Fruit fly (Drosophila melanogaster): ENCODE data around the gene Pex19.

Pex19 gene

DNA sequence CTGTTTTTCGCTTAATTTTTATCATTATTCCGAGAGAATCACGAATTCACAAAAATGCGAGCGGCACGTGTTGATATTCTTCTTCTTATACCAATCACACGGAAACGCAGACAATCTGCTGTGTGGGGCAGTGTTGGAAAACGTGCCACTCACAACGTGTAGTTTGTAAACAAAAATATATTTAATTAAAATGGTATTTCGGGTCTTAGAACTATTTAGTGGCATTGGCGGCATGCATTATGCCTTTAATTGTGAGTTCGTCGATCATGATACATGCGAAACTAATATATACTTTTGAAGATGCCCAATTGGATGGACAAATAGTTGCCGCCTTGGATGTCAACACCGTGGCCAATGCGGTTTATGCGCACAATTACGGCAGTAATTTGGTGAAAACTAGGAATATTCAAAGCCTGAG, 4.8 kb downstream of the Pex19 start, which contains the start of the genes CG6712 and Mt2 (continued):
- TF ChIP-seq CG14050 (GFP tag; IDR thresholded peaks at IDR 0.05) = no peak
- no peak for TF ChIP-seq CG31365 (tag; optimal IDR thresholded peaks at IDR 0.05)
- TF ChIP-seq rib (GFP tag; IDR thresholded peaks at IDR 0.05) = peak; percentile 38; the same call in 1 of the 2 replicates
- TF ChIP-seq slbo (GFP tag; IDR thresholded peaks at IDR 0.05) = no peak
- TF ChIP-seq CG8089 (GFP tag; optimal IDR thresholded peaks at IDR 0.05) = no peak
- no peak for TF ChIP-seq Mad (GFP tag; optimal IDR thresholded peaks at IDR 0.05)
- no peak for TF ChIP-seq Gsc (GFP tag; IDR thresholded peaks at IDR 0.05)
- TF ChIP-seq CG13894 (tag; optimal IDR thresholded peaks at IDR 0.05) = no peak
- TF ChIP-seq dysf (GFP tag; IDR thresholded peaks at IDR 0.05) = 0 out of 3 replicates have a peak, but pooled peaks have one; percentile 7
- TF ChIP-seq Dp (GFP tag; optimal IDR thresholded peaks at IDR 0.05) = peak; percentile 30
- no peak for TF ChIP-seq Nf-YC (tag; optimal IDR thresholded peaks at IDR 0.05)
- TF ChIP-seq zfh1 (GFP tag; IDR thresholded peaks at IDR 0.05) = no peak
- no peak; the same call in 1 of the 2 replicates for TF ChIP-seq lmd (GFP tag; IDR thresholded peaks at IDR 0.05)
- TF ChIP-seq trem (tag; optimal IDR thresholded peaks at IDR 0.05) = peak; percentile 0
- no peak for TF ChIP-seq CG18764 (GFP tag; optimal IDR thresholded peaks at IDR 0.05)
- TF ChIP-seq sens-2 (GFP tag; IDR thresholded peaks at IDR 0.05) = no peak
- no peak for TF ChIP-seq vfl (GFP tag; optimal IDR thresholded peaks at IDR 0.05)
- TF ChIP-seq CG14667 (GFP tag; IDR thresholded peaks at IDR 0.05) = no peak
- TF ChIP-seq CG7928 (GFP tag; optimal IDR thresholded peaks at IDR 0.05) = no peak
- TF ChIP-seq jigr1 (GFP tag; IDR thresholded peaks at IDR 0.05) = no peak
- no peak for TF ChIP-seq CG10462 (GFP tag; optimal IDR thresholded peaks at IDR 0.05)
- no peak for TF ChIP-seq CG4282 (GFP tag; optimal IDR thresholded peaks at IDR 0.05)
- peak; percentile 91 for TF ChIP-seq MBD-R2 (GFP tag; IDR thresholded peaks at IDR 0.05)
- TF ChIP-seq BEAF-32 (GFP tag; optimal IDR thresholded peaks at IDR 0.05) = peak; percentile 24
- TF ChIP-seq CG9215 (GFP tag; IDR thresholded peaks at IDR 0.05) = no peak
- TF ChIP-seq Camta (GFP tag; optimal IDR thresholded peaks at IDR 0.05) = no peak
- TF ChIP-seq CG32532 (GFP tag; IDR thresholded peaks at IDR 0.05) = no peak
- no peak for TF ChIP-seq Hr3 (GFP tag; optimal IDR thresholded peaks at IDR 0.05)
- TF ChIP-seq caup (GFP tag; optimal IDR thresholded peaks at IDR 0.05; ENCODE audit: severe bottlenecking) = peak; percentile 30
- no peak for TF ChIP-seq CG4360 (GFP tag; IDR thresholded peaks at IDR 0.05)
- TF ChIP-seq CG2129 (GFP tag; IDR thresholded peaks at IDR 0.05; ENCODE audit: partially characterized antibody) = no peak
- no peak for TF ChIP-seq Oaz (GFP tag; IDR thresholded peaks at IDR 0.05)
- no peak for TF ChIP-seq kni (GFP tag; optimal IDR thresholded peaks at IDR 0.05)
- TF ChIP-seq MTF-1 (GFP tag; optimal IDR thresholded peaks at IDR 0.05; ENCODE audit: borderline replicate concordance) = no peak
- TF ChIP-seq so (GFP tag; IDR thresholded peaks at IDR 0.05) = no peak
- no peak for TF ChIP-seq CG7839 (tag; optimal IDR thresholded peaks at IDR 0.05)
- TF ChIP-seq HLH54F (GFP tag; optimal IDR thresholded peaks at IDR 0.05) = no peak
- TF ChIP-seq CG17829 (tag; optimal IDR thresholded peaks at IDR 0.05) = no peak
- no peak for TF ChIP-seq run (tag; optimal IDR thresholded peaks at IDR 0.05)
- no peak for TF ChIP-seq Asciz (GFP tag; optimal IDR thresholded peaks at IDR 0.05)
- TF ChIP-seq Opbp (GFP tag; IDR thresholded peaks at IDR 0.05; ENCODE audit: partially characterized antibody) = no peak
- TF ChIP-seq CG9609 (GFP tag; optimal IDR thresholded peaks at IDR 0.05) = no peak
- no peak for TF ChIP-seq CG3995 (GFP tag; optimal IDR thresholded peaks at IDR 0.05)
- no peak for TF ChIP-seq sc (optimal IDR thresholded peaks at IDR 0.05)
- no peak for TF ChIP-seq sc (GFP tag; optimal IDR thresholded peaks at IDR 0.05)
- no peak for TF ChIP-seq ab (GFP tag; optimal IDR thresholded peaks at IDR 0.05)
- TF ChIP-seq scrt (GFP tag; optimal IDR thresholded peaks at IDR 0.05) = no peak
- peak; percentile 18 for TF ChIP-seq Xbp1 (GFP tag; optimal IDR thresholded peaks at IDR 0.05)
- TF ChIP-seq pita (GFP tag; optimal IDR thresholded peaks at IDR 0.05) = no peak
- TF ChIP-seq CG7556 (GFP tag; optimal IDR thresholded peaks at IDR 0.05) = no peak
- no peak for TF ChIP-seq tgo (GFP tag; IDR thresholded peaks at IDR 0.05)
- TF ChIP-seq otp (GFP tag; IDR thresholded peaks at IDR 0.05) = no peak

All from whole organism, embryonic.